Fruit fly (Drosophila melanogaster): Measurements from ENCODE around the gene Acer.

The Acer gene

DNA sequence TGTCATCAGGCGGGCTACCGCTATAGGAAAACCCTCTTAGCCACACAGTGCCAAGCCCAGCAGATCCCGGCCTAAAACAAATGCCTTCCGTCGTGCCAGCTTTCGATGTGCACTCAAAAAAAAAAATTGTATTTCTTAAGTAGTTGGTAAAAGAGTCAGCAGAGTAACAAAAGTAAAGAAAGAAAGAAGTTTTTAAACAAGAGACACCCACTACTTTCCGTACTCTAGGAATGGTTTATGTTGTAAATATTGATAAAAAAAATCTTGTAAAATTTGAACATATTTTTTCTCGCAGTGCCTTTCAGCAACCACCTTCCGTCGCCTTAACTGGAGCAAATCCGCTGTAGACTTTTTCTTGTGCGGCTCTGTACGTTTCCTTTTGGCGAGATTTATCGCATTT, 51.2 kb downstream of the Acer start (continued):
- TF ChIP-seq CG18262 (tag; optimal IDR thresholded peaks at IDR 0.05) (peak; percentile 46), Pdp1 (GFP tag; optimal IDR thresholded peaks at IDR 0.05) (peak; percentile 26 to 31), CG10654 (GFP tag; optimal IDR thresholded peaks at IDR 0.05) (peak; percentile 15), sqz (GFP tag; optimal IDR thresholded peaks at IDR 0.05) (no peak), CG15011 (GFP tag; optimal IDR thresholded peaks at IDR 0.05) (no peak), CG1602 (GFP tag; optimal IDR thresholded peaks at IDR 0.05) (no peak), luna (GFP tag; optimal IDR thresholded peaks at IDR 0.05) (no peak), CG5245 (GFP tag; optimal IDR thresholded peaks at IDR 0.05) (peak; percentile 18), Drgx (GFP tag; IDR thresholded peaks at IDR 0.05) (no peak), CG1603 (tag; optimal IDR thresholded peaks at IDR 0.05) (no peak), GATAe (GFP tag; conservative IDR thresholded peaks at IDR 0.05) (no peak), dimm (GFP tag; IDR thresholded peaks at IDR 0.05) (no peak), kay (GFP tag; optimal IDR thresholded peaks at IDR 0.05) (no peak), stc (GFP tag; IDR thresholded peaks at IDR 0.05) (0 out of 2 replicates have a peak, but pooled peaks have one; percentile 35), ttk (GFP tag; IDR thresholded peaks at IDR 0.05) (0 out of 2 replicates have a peak, but pooled peaks have one; percentile 28), CG4404 (GFP tag; IDR thresholded peaks at IDR 0.05) (no peak), tin (GFP tag; optimal IDR thresholded peaks at IDR 0.05) (peak; percentile 32), run (tag; optimal IDR thresholded peaks at IDR 0.05) (no peak), usp (GFP tag; optimal IDR thresholded peaks at IDR 0.05) (no peak), al (GFP tag; IDR thresholded peaks at IDR 0.05) (no peak), Med (GFP tag) (peak; percentile 85), repo (GFP tag; optimal IDR thresholded peaks at IDR 0.05) (no peak), CG15479 (GFP tag; optimal IDR thresholded peaks at IDR 0.05) (no peak), Hmr (GFP tag; optimal IDR thresholded peaks at IDR 0.05) (peak; percentile 62), lab (GFP tag; optimal IDR thresholded peaks at IDR 0.05) (peak; percentile 71), CG11456 (GFP tag; IDR thresholded peaks at IDR 0.05) (no peak), Fer2 (tag; optimal IDR thresholded peaks at IDR 0.05) (no peak), lmd (GFP tag; IDR thresholded peaks at IDR 0.05) (peak; percentile 45), Jarid2 (GFP tag; optimal IDR thresholded peaks at IDR 0.05) (no peak), dmrt99B (tag; optimal IDR thresholded peaks at IDR 0.05) (peak; percentile 66), Sry-δ (GFP tag; optimal IDR thresholded peaks at IDR 0.05) (no peak), ems (GFP tag; optimal IDR thresholded peaks at IDR 0.05) (peak; percentile 19), ewg (GFP tag; optimal IDR thresholded peaks at IDR 0.05) (peak; percentile 22), CG17829 (tag; optimal IDR thresholded peaks at IDR 0.05) (peak; percentile 51), amos (GFP tag; IDR thresholded peaks at IDR 0.05; ENCODE audit: partially characterized antibody) (no peak), CG6689 (GFP tag; IDR thresholded peaks at IDR 0.05) (peak; percentile 35), kni (GFP tag; optimal IDR thresholded peaks at IDR 0.05) (no peak), Doc2 (GFP tag; IDR thresholded peaks at IDR 0.05) (no peak), B-H2 (GFP tag; optimal IDR thresholded peaks at IDR 0.05) (no peak), D19B (GFP tag; optimal IDR thresholded peaks at IDR 0.05) (no peak), sr (GFP tag; IDR thresholded peaks at IDR 0.05) (no peak), HHEX (GFP tag; optimal IDR thresholded peaks at IDR 0.05) (no peak), CG18476 (GFP tag; optimal IDR thresholded peaks at IDR 0.05) (peak; percentile 45), Six4 (GFP tag; optimal IDR thresholded peaks at IDR 0.05) (peak; percentile 12), CG31441 (GFP tag; IDR thresholded peaks at IDR 0.05) (peak; percentile 58), seq (GFP tag; IDR thresholded peaks at IDR 0.05) (peak; percentile 19; the same call in 1 of the 2 replicates), CG5180 (GFP tag; optimal IDR thresholded peaks at IDR 0.05) (no peak), CG6765 (GFP tag; optimal IDR thresholded peaks at IDR 0.05) (no peak), CG18764 (GFP tag; optimal IDR thresholded peaks at IDR 0.05) (no peak), z (GFP tag; IDR thresholded peaks at IDR 0.05) (no peak), org-1 (GFP tag; optimal IDR thresholded peaks at IDR 0.05) (peak; percentile 6), Mrtf (GFP tag; IDR thresholded peaks at IDR 0.05) (0 out of 3 replicates have a peak, but pooled peaks have one; percentile 23)
